Worm (Caenorhabditis elegans) whole organism, L4 larva: ENCODE measurements around the gene pcrg-1.
A peak's percentile ranks its signal among the peaks of the same experiment; 100 is the strongest.

Source experiments
- F49E8.2 ChIP-seq: sonication (generic microtip); optimal IDR thresholded peaks from 2 replicates; lab custom pipeline; 2016; ENCODE audit warnings: missing compliant biosample characterization, mild to moderate bottlenecking, missing genetic modification characterization, borderline replicate concordance
- Y105C5A.15 ChIP-seq: fragments of 200-800 bp; sonication (Bioruptor generic); IDR thresholded peaks from 2 replicates; pipeline ENCODE4 v1.3.6; 2022; ENCODE audit warnings: missing genetic modification characterization, missing compliant biosample characterization
- aha-1 ChIP-seq: fragments of 150-350 bp; peaks from one replicate; lab custom pipeline; 2014; ENCODE audit warnings: missing biosample characterization, missing genetic modification characterization
- ceh-32 ChIP-seq: sonication (generic microtip); optimal IDR thresholded peaks from 2 replicates; lab custom pipeline; 2016; ENCODE audit warnings: mild to moderate bottlenecking, missing genetic modification characterization, missing compliant biosample characterization; ENCODE audit not compliant: poor library complexity
- ceh-62 ChIP-seq: sonication (generic microtip); optimal IDR thresholded peaks from 2 replicates; lab custom pipeline; 2017; ENCODE audit warnings: missing biosample characterization, missing genetic modification characterization
- cey-2 ChIP-seq: sonication (generic microtip); optimal IDR thresholded peaks from 3 replicates; lab custom pipeline; 2017; ENCODE audit warnings: missing genetic modification characterization, mild to moderate bottlenecking, missing compliant biosample characterization, antibody characterized with exemption, borderline replicate concordance; ENCODE audit not compliant: insufficient read depth
- ctbp-1 ChIP-seq: fragments of 200-800 bp; sonication (Bioruptor generic); IDR thresholded peaks from 2 replicates; pipeline ENCODE4 v1.3.6; 2022; ENCODE audit warnings: missing genetic modification reagents, missing genetic modification characterization, missing compliant biosample characterization
- daf-16 ChIP-seq, 3 experiments: sonication (generic microtip); optimal IDR thresholded peaks; 2 replicates each; lab custom pipeline; 2016 to 2017; ENCODE audit warnings: missing genetic modification characterization in 3 of 3, missing genetic modification reagents in 3 of 3, mild to moderate bottlenecking in 2 of 3, missing compliant biosample characterization in 2 of 3, missing biosample characterization in 1 of 3, moderate library complexity in 1 of 3
- daf-19 ChIP-seq: fragments of 200-800 bp; sonication (Bioruptor generic); conservative IDR thresholded peaks from 2 replicates; pipeline ENCODE4 v1.3.6; 2022; ENCODE audit warnings: missing genetic modification characterization, missing compliant biosample characterization
- daf-8 ChIP-seq: fragments of 200-800 bp; sonication (Bioruptor generic); IDR thresholded peaks from 2 replicates; pipeline ENCODE4 v1.3.6; 2022; ENCODE audit warnings: missing genetic modification characterization, missing compliant biosample characterization
- dmd-8 ChIP-seq: fragments of 200-800 bp; sonication (Bioruptor generic); IDR thresholded peaks from 2 replicates; pipeline ENCODE4 v1.3.6; 2022; ENCODE audit warnings: missing genetic modification characterization, missing compliant biosample characterization
- dpl-1 ChIP-seq: fragments of 150-350 bp; optimal IDR thresholded peaks from 2 replicates; lab custom pipeline; 2014; ENCODE audit warnings: missing biosample characterization, missing genetic modification reagents, missing genetic modification characterization
- duxl-1 ChIP-seq: sonication (generic microtip); optimal IDR thresholded peaks from 2 replicates; lab custom pipeline; 2016; ENCODE audit warnings: mild to moderate bottlenecking, missing genetic modification characterization, moderate library complexity, missing compliant biosample characterization; ENCODE audit not compliant: poor library complexity
- dve-1 ChIP-seq: sonication (generic microtip); optimal IDR thresholded peaks from 2 replicates; lab custom pipeline; 2017; ENCODE audit warnings: antibody characterized with exemption, mild to moderate bottlenecking, missing genetic modification characterization, missing compliant biosample characterization; ENCODE audit not compliant: insufficient read depth
- egl-43 ChIP-seq: fragments of 200-800 bp; sonication (Bioruptor generic); IDR thresholded peaks from 2 replicates; pipeline ENCODE4 v1.3.6; 2022; ENCODE audit warnings: missing genetic modification reagents, missing genetic modification characterization, missing compliant biosample characterization
- gei-8 ChIP-seq: fragments of 200-800 bp; sonication (Bioruptor generic); optimal IDR thresholded peaks from 2 replicates; lab custom pipeline; 2018; ENCODE audit warnings: mild to moderate bottlenecking, missing genetic modification characterization, missing compliant biosample characterization
- hlh-11 ChIP-seq: fragments of 200-800 bp; sonication (Bioruptor generic); optimal IDR thresholded peaks from 2 replicates; lab custom pipeline; 2018; ENCODE audit warnings: mild to moderate bottlenecking, missing genetic modification characterization, missing compliant biosample characterization
- hlh-30 ChIP-seq: sonication (generic microtip); optimal IDR thresholded peaks from 2 replicates; lab custom pipeline; 2017; ENCODE audit warnings: antibody characterized with exemption, mild to moderate bottlenecking, missing genetic modification characterization, missing compliant biosample characterization; ENCODE audit not compliant: insufficient read depth
- hmg-1.1 ChIP-seq: fragments of 200-800 bp; sonication (Bioruptor generic); IDR thresholded peaks from 2 replicates; pipeline ENCODE4 v1.3.6; 2022; ENCODE audit warnings: missing genetic modification reagents, missing genetic modification characterization, missing compliant biosample characterization
- lin-13 ChIP-seq: fragments of 150-350 bp; optimal IDR thresholded peaks from 2 replicates; lab custom pipeline; 2014; ENCODE audit warnings: missing biosample characterization, missing genetic modification reagents, missing genetic modification characterization
- lin-38 ChIP-seq: fragments of 200-800 bp; sonication (Bioruptor generic); IDR thresholded peaks from 2 replicates; pipeline ENCODE4 v1.3.6; 2022; ENCODE audit warnings: missing genetic modification reagents, missing genetic modification characterization, missing compliant biosample characterization
- lsy-2 ChIP-seq, 2 experiments: fragments of 150-350 bp in 1 of 2; sonication (generic microtip) in 1 of 2; optimal IDR thresholded peaks; 2 replicates each; lab custom pipeline; 2014 to 2017; ENCODE audit warnings: missing biosample characterization in 2 of 2, missing genetic modification characterization in 2 of 2
- madf-9 ChIP-seq: fragments of 200-800 bp; sonication (Bioruptor generic); conservative IDR thresholded peaks from 2 replicates; pipeline ENCODE4 v1.3.6; 2022; ENCODE audit warnings: missing genetic modification reagents, missing genetic modification characterization, missing compliant biosample characterization
- mdl-1 ChIP-seq, 2 experiments: fragments of 150-350 bp in 1 of 2; sonication (generic microtip) in 1 of 2; optimal IDR thresholded peaks; 2 replicates each; lab custom pipeline; 2014 to 2017; ENCODE audit warnings: missing biosample characterization in 2 of 2, missing genetic modification characterization in 2 of 2
- mep-1 ChIP-seq: fragments of 150-350 bp; sonication (generic microtip); optimal IDR thresholded peaks from 3 replicates; lab custom pipeline; 2014; ENCODE audit warnings: missing biosample characterization, missing genetic modification characterization
- mes-2 ChIP-seq: sonication (generic microtip); optimal IDR thresholded peaks from 2 replicates; lab custom pipeline; 2016; ENCODE audit warnings: missing genotype, mild to moderate bottlenecking, missing genetic modification characterization, missing compliant biosample characterization; ENCODE audit not compliant: poor library complexity, severe bottlenecking
- nhr-102 ChIP-seq: sonication (generic microtip); optimal IDR thresholded peaks from 2 replicates; lab custom pipeline; 2016; ENCODE audit warnings: mild to moderate bottlenecking, missing genetic modification characterization, moderate library complexity, missing compliant biosample characterization
- nhr-111 ChIP-seq: fragments of 200-800 bp; sonication (Bioruptor generic); optimal IDR thresholded peaks from 2 replicates; lab custom pipeline; 2018; ENCODE audit warnings: mild to moderate bottlenecking, missing genetic modification characterization, missing compliant biosample characterization
- nhr-237 ChIP-seq: sonication (generic microtip); optimal IDR thresholded peaks from 2 replicates; lab custom pipeline; 2017; ENCODE audit warnings: missing biosample characterization, missing genetic modification characterization
- nhr-28 ChIP-seq: fragments of 150-350 bp; optimal IDR thresholded peaks from 2 replicates; lab custom pipeline; 2014; ENCODE audit warnings: missing biosample characterization, missing genetic modification characterization
- nhr-41 ChIP-seq: fragments of 200-800 bp; sonication (Bioruptor generic); IDR thresholded peaks from 2 replicates; pipeline ENCODE4 v1.3.6; 2022; ENCODE audit warnings: missing genetic modification reagents, missing genetic modification characterization, missing compliant biosample characterization
- nhr-77 ChIP-seq: fragments of 150-350 bp; optimal IDR thresholded peaks from 2 replicates; lab custom pipeline; 2014; ENCODE audit warnings: missing biosample characterization, missing genetic modification characterization
- pha-4 ChIP-seq, 2 experiments: fragments of 150-350 bp in 1 of 2; fragments of 200-800 bp in 1 of 2; sonication (Bioruptor generic) in 1 of 2; IDR thresholded peaks in 1 of 2; optimal IDR thresholded peaks in 1 of 2; 2 replicates each; pipeline versions ENCODE4 v1.3.6 to Lab custom; 2014 to 2022; ENCODE audit warnings: missing genetic modification characterization in 2 of 2, missing genetic modification reagents in 2 of 2, missing biosample characterization in 1 of 2, missing compliant biosample characterization in 1 of 2
- php-3 ChIP-seq: fragments of 200-800 bp; sonication (Bioruptor generic); IDR thresholded peaks from 2 replicates; pipeline ENCODE4 v1.3.6; 2022; ENCODE audit warnings: missing genetic modification reagents, missing genetic modification characterization, missing compliant biosample characterization
- sdz-12 ChIP-seq: fragments of 200-800 bp; sonication (Bioruptor generic); optimal IDR thresholded peaks from 2 replicates; lab custom pipeline; 2018; ENCODE audit warnings: mild to moderate bottlenecking, missing genetic modification characterization, missing compliant biosample characterization
- set-16 ChIP-seq: fragments of 200-800 bp; sonication (Bioruptor generic); IDR thresholded peaks from 2 replicates; pipeline ENCODE4 v1.3.6; 2022; ENCODE audit warnings: missing genetic modification reagents, missing genetic modification characterization, missing compliant biosample characterization
- snpc-4 ChIP-seq: fragments of 150-350 bp; optimal IDR thresholded peaks from 2 replicates; lab custom pipeline; 2014; ENCODE audit warnings: missing biosample characterization, missing genetic modification characterization
- spr-3 ChIP-seq: fragments of 200-800 bp; sonication (Bioruptor generic); optimal IDR thresholded peaks from 2 replicates; lab custom pipeline; 2018; ENCODE audit warnings: mild to moderate bottlenecking, missing genetic modification characterization, missing compliant biosample characterization
- tra-1 ChIP-seq: fragments of 200-800 bp; sonication (Bioruptor generic); IDR thresholded peaks from 2 replicates; pipeline ENCODE4 v1.3.6; 2022; ENCODE audit warnings: missing genetic modification reagents, missing genetic modification characterization, missing compliant biosample characterization
- unc-130 ChIP-seq: sonication (generic microtip); optimal IDR thresholded peaks from 2 replicates; lab custom pipeline; 2016; ENCODE audit warnings: missing genetic modification reagents, missing genetic modification characterization, missing compliant biosample characterization
- unc-62 ChIP-seq, 3 experiments: fragments of 150-350 bp in 1 of 3; sonication (generic microtip); optimal IDR thresholded peaks in 2 of 3; peaks in 1 of 3; 1 replicate in 1 of 3; 2 replicates in 2 of 3; lab custom pipeline; 2014 to 2017; ENCODE audit warnings: missing biosample characterization in 3 of 3, missing genetic modification characterization in 3 of 3, missing genetic modification reagents in 3 of 3, missing genotype in 1 of 3
- zip-11 ChIP-seq: fragments of 200-800 bp; sonication (Bioruptor generic); IDR thresholded peaks from 2 replicates; pipeline ENCODE4 v1.3.6; 2022; ENCODE audit warnings: missing genetic modification characterization, missing compliant biosample characterization
- ztf-11 ChIP-seq: fragments of 150-350 bp; optimal IDR thresholded peaks from 2 replicates; lab custom pipeline; 2014; ENCODE audit warnings: missing biosample characterization, missing genetic modification characterization

pcrg-1 gene

ce11 chrII:7189120-7189519, 11.2 kb upstream of the pcrg-1 start, which contains the start of gene E04F6.4:
TSS of gene E04F6.4 (plus strand) at chrII:7189420.
- TF ChIP-seq sdz-12 (no peak), spr-3 (no peak), duxl-1 (no peak), nhr-102 (no peak), ceh-32 (tag; lab: Kevin White, UChicago) (no peak), daf-19 (GFP tag; lab: Robert Waterston, UW) (no peak), nhr-77 (no peak), unc-130 (GFP tag; lab: Kevin White, UChicago) (no peak), cey-2 (no peak), php-3 (no peak), ztf-11 (tag; lab: Kevin White, UChicago) (no peak), daf-8 (GFP tag; lab: Robert Waterston, UW) (no peak), ctbp-1 (GFP tag; lab: Robert Waterston, UW) (no peak), unc-62 (GFP tag; optimal IDR thresholded peaks at IDR 0.05 in 1 of 2; lab: Kevin White, UChicago) (no peak), unc-62 (tag; optimal IDR thresholded peaks at IDR 0.05; lab: Kevin White, UChicago) (no peak), hlh-30 (no peak), snpc-4 (no peak), lin-38 (no peak)
- TF ChIP-seq, all 104 proteins: peak for 0

DNA sequence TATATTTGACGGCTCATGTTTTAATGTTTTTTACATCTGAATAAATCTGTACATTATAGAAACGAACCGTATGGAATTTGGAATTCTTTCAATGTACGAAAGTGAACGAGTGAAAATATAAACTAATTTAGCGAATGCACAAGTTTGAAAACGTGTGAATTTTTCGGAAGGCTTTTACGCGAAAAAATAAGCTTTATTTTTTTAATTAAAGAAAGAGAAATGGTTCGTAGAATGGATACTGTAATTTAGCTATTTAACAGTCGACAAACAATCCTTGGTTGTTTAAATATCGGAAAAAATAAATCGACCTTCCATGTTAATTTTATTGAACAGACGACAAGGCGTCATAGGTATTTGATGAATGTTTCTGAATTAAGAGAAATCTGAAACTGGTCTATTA, 4.8 kb upstream of the pcrg-1 start, which contains the start of gene acdh-12:
acdh-12 (minus strand) TSS at position 101 of the 400 bp plus-strand sequence.
- TF ChIP-seq lin-38 (no peak), snpc-4 (no peak), aha-1 (tag; lab: Kevin White, UChicago) (no peak), mdl-1 (tag; optimal IDR thresholded peaks at IDR 0.05; lab: Kevin White, UChicago) (no peak), lin-13 (GFP tag; lab: Kevin White, UChicago) (no peak), unc-62 (GFP tag; optimal IDR thresholded peaks at IDR 0.05 in 1 of 2; lab: Kevin White, UChicago) (no peak), unc-62 (tag; optimal IDR thresholded peaks at IDR 0.05; lab: Kevin White, UChicago) (no peak), hmg-1.1 (no peak), Y105C5A.15 (GFP tag; lab: Robert Waterston, UW) (no peak), nhr-41 (GFP tag; lab: Robert Waterston, UW) (no peak)

ce11 chrII:7196040-7196439, 4.3 kb upstream of the pcrg-1 start, which contains the start of gene maoc-1:
TSS of gene maoc-1 (plus strand) at chrII:7196276.
- TF ChIP-seq tra-1 (GFP tag; lab: Robert Waterston, UW): no peak
- TF ChIP-seq hlh-11 (tag; lab: Kevin White, UChicago): peak; percentile 33
- TF ChIP-seq zip-11 (GFP tag; lab: Robert Waterston, UW): no peak
- no peak for TF ChIP-seq daf-16 (GFP tag; optimal IDR thresholded peaks at IDR 0.05; lab: Kevin White, UChicago)
- peak; percentile 75 for TF ChIP-seq daf-16 (tag; optimal IDR thresholded peaks at IDR 0.05; lab: Kevin White, UChicago)
- 0 out of 2 replicates have a peak, but pooled peaks have one; percentile 40 for TF ChIP-seq pha-4 (GFP tag; IDR thresholded peaks at IDR 0.05; lab: Robert Waterston, UW)
- no peak for TF ChIP-seq pha-4 (tag; optimal IDR thresholded peaks at IDR 0.05; lab: Kevin White, UChicago)
- TF ChIP-seq dve-1 (tag; lab: Kevin White, UChicago): peak; percentile 24
- peak; percentile 37 for TF ChIP-seq nhr-77
- no peak for TF ChIP-seq dpl-1 (GFP tag; lab: Kevin White, UChicago)
- peak; percentile 95 for TF ChIP-seq nhr-28 (tag; lab: Kevin White, UChicago)
- TF ChIP-seq lsy-2 (tag; optimal IDR thresholded peaks at IDR 0.05; lab: Kevin White, UChicago): peak in 1 of 2 experiments; percentile 5
- TF ChIP-seq mes-2 (tag; lab: Kevin White, UChicago): peak; percentile 7
- peak in 1 of 2 experiments; percentile 21 for TF ChIP-seq mdl-1 (tag; optimal IDR thresholded peaks at IDR 0.05; lab: Kevin White, UChicago)

DNA sequence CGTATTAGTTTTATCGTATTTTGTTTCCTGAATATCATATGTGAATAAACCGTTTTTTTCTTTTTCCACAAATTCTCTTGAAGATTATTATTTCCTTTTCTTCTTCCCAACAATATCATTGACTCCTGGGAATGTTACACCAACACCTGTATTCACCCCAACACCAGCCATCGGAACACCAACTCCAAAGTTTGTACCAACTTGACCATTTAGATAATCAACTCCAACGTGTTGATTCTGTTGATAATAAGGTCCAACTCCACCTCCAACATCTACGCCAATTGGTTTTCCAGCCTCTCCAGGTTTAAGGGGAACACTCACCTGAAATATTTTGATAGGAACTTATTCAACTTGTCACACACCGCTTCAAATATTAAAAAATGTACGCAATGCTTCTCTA, 2.9 kb upstream of the pcrg-1 start:
- no peak for TF ChIP-seq ceh-62 (tag; lab: Kevin White, UChicago)
- TF ChIP-seq F49E8.2: no peak
- TF ChIP-seq set-16 (GFP tag; lab: Robert Waterston, UW): no peak
- no peak for TF ChIP-seq ztf-11 (tag; lab: Kevin White, UChicago)
- TF ChIP-seq egl-43: no peak
- TF ChIP-seq madf-9 (GFP tag; lab: Robert Waterston, UW): no peak
- TF ChIP-seq aha-1 (tag; lab: Kevin White, UChicago): peak; percentile 95
- no peak for TF ChIP-seq nhr-237 (tag; lab: Kevin White, UChicago)
- TF ChIP-seq mep-1 (tag; lab: Kevin White, UChicago): peak; percentile 29
- TF ChIP-seq nhr-111 (GFP tag; lab: Kevin White, UChicago): no peak
- no peak for TF ChIP-seq daf-16 (GFP tag; optimal IDR thresholded peaks at IDR 0.05; lab: Kevin White, UChicago)
- TF ChIP-seq daf-16 (tag; optimal IDR thresholded peaks at IDR 0.05; lab: Kevin White, UChicago): peak; percentile 14
- TF ChIP-seq gei-8 (GFP tag; lab: Kevin White, UChicago): no peak
- TF ChIP-seq lin-38: peak; percentile 17; the same call in 1 of the 2 replicates
- TF ChIP-seq dmd-8: 0 out of 2 replicates have a peak, but pooled peaks have one; percentile 55
